Worm (Caenorhabditis elegans) whole organism, young adult: ENCODE results near the gene vep-2.

Source experiments
- C17E4.6 ChIP-seq: fragments of 200-800 bp; sonication (Bioruptor generic); IDR thresholded peaks from 2 replicates; pipeline ENCODE4 v1.3.6; 2022; ENCODE audit warnings: missing genetic modification reagents, missing genetic modification characterization, missing compliant biosample characterization
- F49E8.2 ChIP-seq: sonication (generic microtip); optimal IDR thresholded peaks from 3 replicates; lab custom pipeline; 2017; ENCODE audit warnings: missing genetic modification characterization, mild to moderate bottlenecking, missing compliant biosample characterization, antibody characterized with exemption, moderate library complexity; ENCODE audit not compliant: insufficient read depth
- K12H6.12 ChIP-seq: fragments of 200-800 bp; sonication (Bioruptor generic); optimal IDR thresholded peaks from 2 replicates; lab custom pipeline; 2018; ENCODE audit warnings: mild to moderate bottlenecking, missing genetic modification characterization, missing compliant biosample characterization
- bed-2 ChIP-seq: fragments of 200-800 bp; sonication (Bioruptor generic); IDR thresholded peaks from 2 replicates; pipeline ENCODE4 v1.3.6; 2022; ENCODE audit warnings: missing genetic modification reagents, missing genetic modification characterization, missing compliant biosample characterization
- dpl-1 ChIP-seq: fragments of 150-350 bp; optimal IDR thresholded peaks from 2 replicates; lab custom pipeline; 2014; ENCODE audit warnings: missing biosample characterization, missing genetic modification reagents, missing genetic modification characterization
- hlh-12 ChIP-seq: sonication (generic microtip); optimal IDR thresholded peaks from 2 replicates; lab custom pipeline; 2016; ENCODE audit warnings: missing genetic modification characterization, missing compliant biosample characterization
- hmg-20 ChIP-seq: fragments of 200-800 bp; sonication (Bioruptor generic); IDR thresholded peaks from 2 replicates; pipeline ENCODE4 v1.3.6; 2022; ENCODE audit warnings: missing genetic modification reagents, missing genetic modification characterization, missing compliant biosample characterization
- let-526 ChIP-seq: fragments of 200-800 bp; sonication (Bioruptor generic); IDR thresholded peaks from 2 replicates; pipeline ENCODE4 v1.3.6; 2022; ENCODE audit warnings: missing genetic modification reagents, missing genetic modification characterization, missing compliant biosample characterization
- lin-26 ChIP-seq: fragments of 200-800 bp; sonication (Bioruptor generic); IDR thresholded peaks from 2 replicates; pipeline ENCODE4 v1.3.6; 2022; ENCODE audit warnings: missing genetic modification reagents, missing genetic modification characterization, missing compliant biosample characterization
- lin-35 ChIP-seq, 3 experiments: fragments of 150-350 bp in 2 of 3; sonication (generic microtip) in 1 of 3; optimal IDR thresholded peaks; 2 replicates each; lab custom pipeline; 2014 to 2018; ENCODE audit warnings: missing biosample characterization in 3 of 3, missing genetic modification characterization in 3 of 3, missing genetic modification reagents in 3 of 3
- nfyb-1 ChIP-seq: fragments of 200-800 bp; sonication (Bioruptor generic); IDR thresholded peaks from 2 replicates; pipeline ENCODE4 v1.3.6; 2022; ENCODE audit warnings: missing genetic modification reagents, missing genetic modification characterization, missing compliant biosample characterization
- pha-4 ChIP-seq: fragments of 150-350 bp; sonication (generic microtip); optimal IDR thresholded peaks from 2 replicates; lab custom pipeline; 2014; ENCODE audit warnings: missing biosample characterization, missing genetic modification reagents, missing genetic modification characterization
- somi-1 ChIP-seq: fragments of 200-800 bp; sonication (Bioruptor generic); optimal IDR thresholded peaks from 2 replicates; lab custom pipeline; 2018; ENCODE audit warnings: mild to moderate bottlenecking, missing genetic modification characterization, missing compliant biosample characterization
- xnd-1 ChIP-seq: sonication (generic microtip); optimal IDR thresholded peaks from 2 replicates; lab custom pipeline; 2016; ENCODE audit warnings: missing genotype, missing genetic modification reagents, missing genetic modification characterization, missing compliant biosample characterization

DNA sequence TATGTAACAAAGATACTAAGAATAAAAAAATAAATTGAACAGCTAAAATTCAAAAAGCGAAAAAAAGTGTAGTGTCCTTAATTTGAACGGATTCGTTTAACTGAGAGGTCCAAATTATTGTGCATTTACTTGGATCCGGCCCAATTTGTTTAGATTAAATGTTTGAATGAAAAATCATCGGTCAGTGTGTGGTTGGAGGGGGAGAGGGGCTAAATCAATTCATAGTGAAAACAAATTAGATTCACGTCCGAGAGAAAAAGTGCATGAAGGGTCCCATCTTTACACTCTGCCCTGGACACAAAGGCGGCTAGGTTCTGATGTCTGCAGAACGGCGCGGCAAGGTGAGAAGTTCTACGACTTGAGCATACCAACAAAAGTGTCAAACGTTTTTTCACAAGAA, 9.3 kb upstream of the vep-2 start:
- TF ChIP-seq nfyb-1 (GFP tag; lab: Robert Waterston, UW), result no peak
- no peak for TF ChIP-seq hlh-12 (tag; lab: Kevin White, UChicago)
- no peak for TF ChIP-seq somi-1 (GFP tag; lab: Kevin White, UChicago)
- TF ChIP-seq C17E4.6 (GFP tag; lab: Robert Waterston, UW), result no peak
- TF ChIP-seq lin-26 (GFP tag; lab: Robert Waterston, UW), result no peak
- no peak for TF ChIP-seq dpl-1 (GFP tag; lab: Kevin White, UChicago)
- no peak for TF ChIP-seq let-526 (GFP tag; lab: Robert Waterston, UW)
- TF ChIP-seq F49E8.2 (tag; lab: Kevin White, UChicago), result no peak
- TF ChIP-seq K12H6.12 (tag; lab: Kevin White, UChicago), result no peak
- no peak for TF ChIP-seq hmg-20 (GFP tag; lab: Robert Waterston, UW)
- TF ChIP-seq lin-35 (GFP tag; optimal IDR thresholded peaks at IDR 0.05; lab: Kevin White, UChicago), result no peak
- no peak for TF ChIP-seq bed-2 (GFP tag; lab: Robert Waterston, UW)
- TF ChIP-seq xnd-1 (tag; lab: Kevin White, UChicago), result no peak
- TF ChIP-seq pha-4 (tag; lab: Kevin White, UChicago), result no peak
